Fruit fly (Drosophila melanogaster) whole organism, wandering third instar larva: Measurements from ENCODE around the gene simj.

Experiments
- Abd-B ChIP-seq: fragments of >200 bp; optimal IDR thresholded peaks from 2 replicates; lab custom pipeline; 2017; ENCODE audit warnings: missing biosample characterization, missing genetic modification characterization
- CG32264 ChIP-seq: fragments of 200-800 bp; sonication (Bioruptor generic); optimal IDR thresholded peaks from 2 replicates; lab custom pipeline; 2016; ENCODE audit warnings: missing biosample characterization, missing genetic modification characterization
- CG9705 ChIP-seq: fragments of 200-800 bp; sonication (Bioruptor generic); optimal IDR thresholded peaks from 2 replicates; lab custom pipeline; 2018; ENCODE audit warnings: missing biosample characterization, mild to moderate bottlenecking, missing genetic modification characterization
- CrebA ChIP-seq: fragments of 200-800 bp; sonication (Bioruptor generic); optimal IDR thresholded peaks from 2 replicates; lab custom pipeline; 2016; ENCODE audit warnings: missing biosample characterization, mild to moderate bottlenecking, missing genetic modification characterization, borderline replicate concordance
- Dfd ChIP-seq: fragments of >200 bp; optimal IDR thresholded peaks from 2 replicates; lab custom pipeline; 2017; ENCODE audit warnings: missing biosample characterization, missing genetic modification characterization
- Dif ChIP-seq: fragments of 200-275, 200-300 bp; sonication (Bioruptor generic); optimal IDR thresholded peaks from 2 replicates; lab custom pipeline; 2018; ENCODE audit warnings: missing biosample characterization, missing genetic modification characterization; ENCODE audit not compliant: partially characterized antibody
- GATAd ChIP-seq: sonication (Bioruptor generic); optimal IDR thresholded peaks from 2 replicates; lab custom pipeline; 2016; ENCODE audit warnings: missing biosample characterization, missing genetic modification characterization
- HLH106 ChIP-seq: fragments of 200-800 bp; optimal IDR thresholded peaks from 3 replicates; lab custom pipeline; 2019; ENCODE audit warnings: missing biosample characterization, mild to moderate bottlenecking, missing genetic modification characterization, moderate library complexity
- Hnf4 ChIP-seq: fragments of 200-800 bp; sonication (Bioruptor generic); optimal IDR thresholded peaks from 2 replicates; lab custom pipeline; 2016; ENCODE audit warnings: missing biosample characterization, mild to moderate bottlenecking, missing genetic modification characterization
- Hr78 ChIP-seq: fragments of >200 bp; optimal IDR thresholded peaks from 2 replicates; lab custom pipeline; 2017; ENCODE audit warnings: missing biosample characterization, missing genetic modification characterization
- Hr83 ChIP-seq: fragments of 200-300 bp; sonication (Bioruptor generic); optimal IDR thresholded peaks from 2 replicates; lab custom pipeline; 2016; ENCODE audit warnings: missing biosample characterization, mild to moderate bottlenecking, missing genetic modification characterization, moderate library complexity; ENCODE audit not compliant: poor library complexity, severe bottlenecking
- Jra ChIP-seq: sonication (Bioruptor generic); optimal IDR thresholded peaks from 2 replicates; lab custom pipeline; 2016; ENCODE audit warnings: missing biosample characterization, missing genetic modification characterization
- Mio ChIP-seq: sonication (Bioruptor generic); optimal IDR thresholded peaks from 2 replicates; lab custom pipeline; 2016; ENCODE audit warnings: missing biosample characterization, missing genetic modification characterization
- Myc ChIP-seq: fragments of >200 bp; optimal IDR thresholded peaks from 2 replicates; lab custom pipeline; 2017
- N ChIP-seq: fragments of >200 bp; optimal IDR thresholded peaks from 2 replicates; lab custom pipeline; 2018; ENCODE audit warnings: missing biosample characterization, missing external identifiers, missing genetic modification characterization
- OdsH ChIP-seq: fragments of 200-800 bp; sonication (Bioruptor generic); optimal IDR thresholded peaks from 2 replicates; lab custom pipeline; 2016; ENCODE audit warnings: missing biosample characterization, mild to moderate bottlenecking, missing genetic modification characterization
- Rel ChIP-seq, 2 experiments: fragments of 200-800 bp; sonication (Bioruptor generic) in 1 of 2; optimal IDR thresholded peaks; 2 replicates in 1 of 2; 3 replicates in 1 of 2; lab custom pipeline; 2016 to 2019; ENCODE audit warnings: mild to moderate bottlenecking in 2 of 2, missing biosample characterization in 2 of 2, missing genetic modification characterization in 2 of 2, moderate library complexity in 1 of 2
- Sp1 ChIP-seq: fragments of 200-800 bp; sonication (Bioruptor generic); optimal IDR thresholded peaks from 3 replicates; lab custom pipeline; 2019; ENCODE audit warnings: missing biosample characterization, mild to moderate bottlenecking, missing genetic modification characterization, moderate library complexity
- Vsx2 ChIP-seq: fragments of 200-300, 225-300 bp; sonication (Bioruptor generic); optimal IDR thresholded peaks from 2 replicates; lab custom pipeline; 2018; ENCODE audit warnings: missing biosample characterization, missing genetic modification characterization; ENCODE audit not compliant: partially characterized antibody
- br ChIP-seq: fragments of 200-800 bp; sonication (Bioruptor generic); optimal IDR thresholded peaks from 2 replicates; lab custom pipeline; 2016; ENCODE audit warnings: missing biosample characterization, missing genetic modification characterization
- brk ChIP-seq: fragments of 200-800 bp; sonication (Bioruptor generic); optimal IDR thresholded peaks from 2 replicates; lab custom pipeline; 2016; ENCODE audit warnings: missing biosample characterization, mild to moderate bottlenecking, missing genetic modification characterization
- dl ChIP-seq, 2 experiments: fragments of 175-275, 200-275 bp in 1 of 2; fragments of 200-275 bp in 1 of 2; sonication (Bioruptor generic); optimal IDR thresholded peaks; lab custom pipeline; 2018; ENCODE audit warnings: mild to moderate bottlenecking in 2 of 2, missing biosample characterization in 2 of 2, missing genetic modification characterization in 2 of 2, moderate library complexity in 2 of 2; ENCODE audit not compliant: partially characterized antibody in 2 of 2, insufficient read depth in 1 of 2
- dmrt93B ChIP-seq: fragments of 200-800 bp; sonication (Bioruptor generic); optimal IDR thresholded peaks from 2 replicates; lab custom pipeline; 2018; ENCODE audit warnings: missing biosample characterization, mild to moderate bottlenecking, missing genetic modification characterization
- dsf ChIP-seq: sonication (Bioruptor generic); optimal IDR thresholded peaks from 2 replicates; lab custom pipeline; 2016; ENCODE audit warnings: missing biosample characterization, missing genetic modification characterization, borderline replicate concordance
- ey ChIP-seq: fragments of 200-800 bp; sonication (Bioruptor generic); optimal IDR thresholded peaks from 2 replicates; lab custom pipeline; 2016; ENCODE audit warnings: missing biosample characterization, missing genetic modification characterization
- foxo ChIP-seq, 2 experiments: fragments of 200-800 bp; sonication (Bioruptor generic); optimal IDR thresholded peaks; 2 replicates in 1 of 2; 3 replicates in 1 of 2; lab custom pipeline; 2016 to 2017; ENCODE audit warnings: missing biosample characterization in 2 of 2, missing genetic modification characterization in 2 of 2
- fru ChIP-seq: fragments of 200-800 bp; sonication (Bioruptor generic); optimal IDR thresholded peaks from 3 replicates; lab custom pipeline; 2016; ENCODE audit warnings: missing biosample characterization, mild to moderate bottlenecking, missing genetic modification characterization
- h ChIP-seq: fragments of 200-800 bp; sonication (Bioruptor generic); optimal IDR thresholded peaks from 3 replicates; lab custom pipeline; 2016; ENCODE audit warnings: missing biosample characterization, mild to moderate bottlenecking, missing genetic modification characterization
- jim ChIP-seq: fragments of 175-275, 200-325 bp; sonication (Bioruptor generic); optimal IDR thresholded peaks from 2 replicates; lab custom pipeline; 2016; ENCODE audit warnings: missing biosample characterization, mild to moderate bottlenecking, missing genetic modification characterization
- lola ChIP-seq: fragments of >200 bp; optimal IDR thresholded peaks from 2 replicates; lab custom pipeline; 2017; ENCODE audit warnings: missing biosample characterization, missing genetic modification characterization
- pan ChIP-seq: fragments of >200 bp; optimal IDR thresholded peaks from 2 replicates; lab custom pipeline; 2017
- psq ChIP-seq: fragments of 200-800 bp; sonication (Bioruptor generic); optimal IDR thresholded peaks from 3 replicates; lab custom pipeline; 2017; ENCODE audit warnings: missing biosample characterization, mild to moderate bottlenecking, missing genetic modification characterization, moderate library complexity
- rgr ChIP-seq: fragments of 200-800 bp; sonication (Bioruptor generic); optimal IDR thresholded peaks from 3 replicates; lab custom pipeline; 2016; ENCODE audit warnings: missing biosample characterization, mild to moderate bottlenecking, missing genetic modification characterization
- sage ChIP-seq: fragments of 200-800 bp; sonication (Bioruptor generic); optimal IDR thresholded peaks from 2 replicates; lab custom pipeline; 2016; ENCODE audit warnings: missing biosample characterization, mild to moderate bottlenecking, missing genetic modification characterization
- sv ChIP-seq: fragments of 200-800 bp; sonication (Bioruptor generic); optimal IDR thresholded peaks from 3 replicates; lab custom pipeline; 2016; ENCODE audit warnings: missing biosample characterization, missing genetic modification characterization
- tai ChIP-seq: sonication (Bioruptor generic); optimal IDR thresholded peaks from 2 replicates; lab custom pipeline; 2016; ENCODE audit warnings: missing biosample characterization, missing genetic modification characterization
- usp ChIP-seq: fragments of >200 bp; optimal IDR thresholded peaks from 2 replicates; lab custom pipeline; 2017; ENCODE audit warnings: missing biosample characterization, missing genetic modification characterization
- woc ChIP-seq: sonication (Bioruptor generic); optimal IDR thresholded peaks from 2 replicates; lab custom pipeline; 2016; ENCODE audit warnings: missing biosample characterization, mild to moderate bottlenecking, missing genetic modification characterization

Gene simj

dm6 chr3L:10682725-10683367 lies 18.3 kb downstream of the simj start:
- TF ChIP-seq Dif (GFP tag; lab: Kevin White, UChicago) (peak; percentile 64), Mio (peak; percentile 39), dmrt93B (GFP tag; lab: Kevin White, UChicago) (peak; percentile 97), pan (no peak), Hr78 (GFP tag; lab: Kevin White, UChicago) (no peak), Dfd (GFP tag; lab: Kevin White, UChicago) (peak; percentile 97), sv (GFP tag; lab: Kevin White, UChicago) (peak; percentile 98), Sp1 (GFP tag; lab: Kevin White, UChicago) (peak; percentile 98), lola (GFP tag; lab: Kevin White, UChicago) (no peak), CG9705 (GFP tag; lab: Kevin White, UChicago) (peak; percentile 93), Jra (peak; percentile 72), OdsH (GFP tag; lab: Kevin White, UChicago) (peak; percentile 98), Myc (lab: Kevin White, UChicago) (no peak), Hnf4 (GFP tag; lab: Kevin White, UChicago) (peak; percentile 81), brk (GFP tag; lab: Kevin White, UChicago) (peak; percentile 91), dl (GFP tag; optimal IDR thresholded peaks at IDR 0.05; lab: Kevin White, UChicago; ENCODE audit: insufficient read depth in 1 of 2, partially characterized antibody in 2 of 2) (peak in 1 of 2 experiments; percentile 0), CG32264 (GFP tag; lab: Kevin White, UChicago) (peak; percentile 51), Rel (GFP tag; optimal IDR thresholded peaks at IDR 0.05; lab: Kevin White, UChicago) (peak; percentile 86), Rel (tag; optimal IDR thresholded peaks at IDR 0.05; lab: Kevin White, UChicago) (peak; percentile 76), GATAd (GFP tag; lab: Kevin White, UChicago) (peak; percentile 68), Abd-B (GFP tag; lab: Kevin White, UChicago) (no peak), CrebA (no peak), Hr83 (GFP tag; lab: Kevin White, UChicago) (peak; percentile 96), usp (GFP tag; lab: Kevin White, UChicago) (no peak), dsf (GFP tag; lab: Kevin White, UChicago) (peak; percentile 72), jim (GFP tag; lab: Kevin White, UChicago) (peak; percentile 93), HLH106 (tag; lab: Kevin White, UChicago) (peak; percentile 97), tai (peak; percentile 68), br (GFP tag; lab: Kevin White, UChicago) (peak; percentile 87), h (GFP tag; lab: Kevin White, UChicago) (peak; percentile 96), Vsx2 (GFP tag; lab: Kevin White, UChicago) (no peak), rgr (peak; percentile 96), woc (GFP tag; lab: Kevin White, UChicago) (peak; percentile 91), fru (GFP tag; lab: Kevin White, UChicago) (peak; percentile 94), sage (GFP tag; lab: Kevin White, UChicago) (peak; percentile 86), ey (GFP tag; lab: Kevin White, UChicago) (peak; percentile 91), N (GFP tag; lab: Kevin White, UChicago) (no peak), psq (GFP tag; lab: Kevin White, UChicago) (peak; percentile 97), foxo (GFP tag; optimal IDR thresholded peaks at IDR 0.05; lab: Kevin White, UChicago) (peak; percentile 27 to 98)

- TF ChIP-seq usp (GFP tag; lab: Kevin White, UChicago), result no peak
- TF ChIP-seq GATAd (GFP tag; lab: Kevin White, UChicago), result no peak
- no peak for TF ChIP-seq Abd-B (GFP tag; lab: Kevin White, UChicago)
- TF ChIP-seq woc (GFP tag; lab: Kevin White, UChicago), result peak; percentile 13
- no peak for TF ChIP-seq CG32264 (GFP tag; lab: Kevin White, UChicago)
- no peak for TF ChIP-seq dsf (GFP tag; lab: Kevin White, UChicago)
- TF ChIP-seq sv (GFP tag; lab: Kevin White, UChicago), result no peak
- TF ChIP-seq OdsH (GFP tag; lab: Kevin White, UChicago), result no peak
- TF ChIP-seq Hnf4 (GFP tag; lab: Kevin White, UChicago), result peak; percentile 3
- peak; percentile 31 for TF ChIP-seq ey (GFP tag; lab: Kevin White, UChicago)
- no peak for TF ChIP-seq Dfd (GFP tag; lab: Kevin White, UChicago)
- TF ChIP-seq CrebA, result no peak
- TF ChIP-seq br (GFP tag; lab: Kevin White, UChicago), result peak; percentile 45
- peak; percentile 36 for TF ChIP-seq h (GFP tag; lab: Kevin White, UChicago)
- no peak for TF ChIP-seq Hr78 (GFP tag; lab: Kevin White, UChicago)
- TF ChIP-seq Rel (GFP tag; optimal IDR thresholded peaks at IDR 0.05; lab: Kevin White, UChicago), result no peak
- TF ChIP-seq Rel (tag; optimal IDR thresholded peaks at IDR 0.05; lab: Kevin White, UChicago), result no peak
- no peak for TF ChIP-seq N (GFP tag; lab: Kevin White, UChicago)
- TF ChIP-seq foxo (GFP tag; optimal IDR thresholded peaks at IDR 0.05; lab: Kevin White, UChicago), result peak in 1 of 2 experiments; percentile 51
- no peak for TF ChIP-seq sage (GFP tag; lab: Kevin White, UChicago)
- TF ChIP-seq tai, result no peak
- TF ChIP-seq rgr, result peak; percentile 14
- TF ChIP-seq brk (GFP tag; lab: Kevin White, UChicago), result no peak
- TF ChIP-seq Dif (GFP tag; lab: Kevin White, UChicago), result no peak
- TF ChIP-seq jim (GFP tag; lab: Kevin White, UChicago), result no peak
- no peak for TF ChIP-seq Hr83 (GFP tag; lab: Kevin White, UChicago)
- no peak for TF ChIP-seq dl (GFP tag; optimal IDR thresholded peaks at IDR 0.05; lab: Kevin White, UChicago; ENCODE audit: insufficient read depth in 1 of 2, partially characterized antibody in 2 of 2)
- no peak for TF ChIP-seq pan
- TF ChIP-seq Myc (lab: Kevin White, UChicago), result no peak
- TF ChIP-seq Jra, result no peak
- no peak for TF ChIP-seq dmrt93B (GFP tag; lab: Kevin White, UChicago)
- TF ChIP-seq Vsx2 (GFP tag; lab: Kevin White, UChicago), result no peak
- peak; percentile 21 for TF ChIP-seq fru (GFP tag; lab: Kevin White, UChicago)
- TF ChIP-seq HLH106 (tag; lab: Kevin White, UChicago), result peak; percentile 59
- peak; percentile 17 for TF ChIP-seq CG9705 (GFP tag; lab: Kevin White, UChicago)
- no peak for TF ChIP-seq lola (GFP tag; lab: Kevin White, UChicago)
- no peak for TF ChIP-seq Sp1 (GFP tag; lab: Kevin White, UChicago)
- no peak for TF ChIP-seq psq (GFP tag; lab: Kevin White, UChicago)
- no peak for TF ChIP-seq Mio
Measured at dm6 chr3L:10683899-10684340, 19.4 kb downstream of the simj start.
